Worm (Caenorhabditis elegans) whole organism, L3 larva: ENCODE results near the gene fbxa-128.

Source experiments
- ama-1 ChIP-seq: fragments of 150-350 bp; optimal IDR thresholded peaks from 2 replicates; lab custom pipeline; 2018
- ceh-16 ChIP-seq: sonication (generic microtip); optimal IDR thresholded peaks from 2 replicates; lab custom pipeline; 2017; ENCODE audit warnings: missing biosample characterization, missing genetic modification characterization
- daf-12 ChIP-seq: fragments of 150-350 bp; optimal IDR thresholded peaks from 2 replicates; lab custom pipeline; 2014; ENCODE audit warnings: missing biosample characterization, missing genetic modification reagents, missing genetic modification characterization
- egl-27 ChIP-seq: sonication (generic microtip); optimal IDR thresholded peaks from 4 replicates; lab custom pipeline; 2017; ENCODE audit warnings: missing biosample characterization, missing genetic modification reagents, missing genetic modification characterization
- egl-5 ChIP-seq: fragments of 150-350 bp; optimal IDR thresholded peaks from 2 replicates; lab custom pipeline; 2017; ENCODE audit warnings: missing biosample characterization, missing genetic modification reagents, missing genetic modification characterization, inconsistent platforms
- eor-1 ChIP-seq, 2 experiments: fragments of 150-350 bp; optimal IDR thresholded peaks; 2 replicates each; lab custom pipeline; 2014 to 2018; ENCODE audit warnings: missing biosample characterization in 2 of 2, missing genetic modification characterization in 2 of 2
- lin-15B ChIP-seq: fragments of 150-350 bp; optimal IDR thresholded peaks from 2 replicates; lab custom pipeline; 2014; ENCODE audit warnings: missing biosample characterization, missing genetic modification characterization
- nhr-12 ChIP-seq: fragments of 150-350 bp; optimal IDR thresholded peaks from 2 replicates; lab custom pipeline; 2014; ENCODE audit warnings: missing biosample characterization, missing genetic modification characterization
- nhr-25 ChIP-seq: sonication (generic microtip); optimal IDR thresholded peaks from 2 replicates; lab custom pipeline; 2017; ENCODE audit warnings: missing biosample characterization, missing genetic modification characterization
- nhr-67 ChIP-seq: fragments of 150-350 bp; optimal IDR thresholded peaks from 2 replicates; lab custom pipeline; 2014; ENCODE audit warnings: missing biosample characterization, missing genetic modification characterization
- sea-2 ChIP-seq: fragments of 150-350 bp; sonication (generic microtip); optimal IDR thresholded peaks from 4 replicates; lab custom pipeline; 2014; ENCODE audit warnings: missing biosample characterization, missing genetic modification reagents, missing genetic modification characterization
- snpc-4 ChIP-seq: fragments of 150-350 bp; optimal IDR thresholded peaks from 2 replicates; lab custom pipeline; 2014; ENCODE audit warnings: missing biosample characterization, missing genetic modification characterization
- zag-1 ChIP-seq: fragments of 150-350 bp; optimal IDR thresholded peaks from 2 replicates; lab custom pipeline; 2014; ENCODE audit warnings: missing biosample characterization, missing genetic modification characterization

- TF ChIP-seq eor-1 (tag; optimal IDR thresholded peaks at IDR 0.05; lab: Kevin White, UChicago), result no peak
- TF ChIP-seq sea-2 (GFP tag; lab: Kevin White, UChicago), result no peak
- TF ChIP-seq ceh-16, result no peak
- TF ChIP-seq zag-1, result no peak
- no peak for TF ChIP-seq nhr-12 (tag; lab: Kevin White, UChicago)
- no peak for TF ChIP-seq snpc-4 (tag; lab: Kevin White, UChicago)
- TF ChIP-seq egl-27 (tag; lab: Kevin White, UChicago), result no peak
- no peak for TF ChIP-seq daf-12
- TF ChIP-seq nhr-25 (tag; lab: Kevin White, UChicago), result no peak
- TF ChIP-seq ama-1 (lab: Kevin White, UChicago), result no peak
- no peak for TF ChIP-seq nhr-67 (tag; lab: Kevin White, UChicago)
- TF ChIP-seq lin-15B (tag; lab: Kevin White, UChicago), result no peak
- TF ChIP-seq egl-5, result no peak
Measured at ce11 chrIII:11095687-11096086, 43.2 kb downstream of the fbxa-128 start.
